Fruit fly (Drosophila melanogaster) whole organism: ENCODE data around the gene brat.

ENCODE experiments used
- Dll ChIP-seq: fragments of >200 bp; optimal IDR thresholded peaks from 2 replicates; lab custom pipeline; 2017
- EcR ChIP-seq, 2 experiments: fragments of >200 bp; optimal IDR thresholded peaks; 2 replicates each; lab custom pipeline; 2017; ENCODE audit warnings: missing biosample characterization in 2 of 2, missing genetic modification characterization in 2 of 2, missing genetic modification reagents in 2 of 2
- pan ChIP-seq: fragments of >200 bp; optimal IDR thresholded peaks from 2 replicates; lab custom pipeline; 2017
- psq ChIP-seq: fragments of >200 bp; optimal IDR thresholded peaks from 2 replicates; lab custom pipeline; 2017
- usp ChIP-seq: fragments of >200 bp; optimal IDR thresholded peaks from 2 replicates; lab custom pipeline; 2017; ENCODE audit warnings: missing biosample characterization, missing genetic modification characterization, mixed read lengths

dm6 chr2L:19142176-19142870, 8.7 kb downstream of the brat start:
- TF ChIP-seq Dll (no peak), psq (no peak), EcR (GFP tag; optimal IDR thresholded peaks at IDR 0.05; lab: Kevin White, UChicago) (peak; percentile 85), pan (lab: Kevin White, UChicago) (no peak), usp (no peak)
